Worm (Caenorhabditis elegans) whole organism, young adult: ENCODE results near the gene srpa-72.

Source experiments
- B0336.3 ChIP-seq: fragments of 200-800 bp; sonication (Bioruptor generic); IDR thresholded peaks from 2 replicates; pipeline ENCODE4 v1.3.6; 2022; ENCODE audit warnings: missing genetic modification characterization, missing compliant biosample characterization
- D2030.7 ChIP-seq: fragments of 200-800 bp; sonication (Bioruptor generic); IDR thresholded peaks from 2 replicates; pipeline ENCODE4 v1.3.6; 2022; ENCODE audit warnings: missing genetic modification reagents, missing genetic modification characterization, missing compliant biosample characterization
- F37B4.10 ChIP-seq: fragments of 200-800 bp; sonication (Bioruptor generic); IDR thresholded peaks from 2 replicates; pipeline ENCODE4 v1.3.6; 2022; ENCODE audit warnings: missing genetic modification characterization, missing compliant biosample characterization
- T26A5.8 ChIP-seq: sonication (generic microtip); optimal IDR thresholded peaks from 2 replicates; lab custom pipeline; 2016; ENCODE audit warnings: missing genetic modification characterization, missing compliant biosample characterization
- Y56A3A.18 ChIP-seq: fragments of 200-800 bp; sonication (Bioruptor generic); IDR thresholded peaks from 2 replicates; pipeline ENCODE4 v1.3.6; 2022; ENCODE audit warnings: missing genetic modification reagents, missing genetic modification characterization, missing compliant biosample characterization
- Y67H2A.10 ChIP-seq: fragments of 200-800 bp; sonication (Bioruptor generic); conservative IDR thresholded peaks from 2 replicates; pipeline ENCODE4 v1.3.6; 2022; ENCODE audit warnings: missing genetic modification reagents, missing genetic modification characterization, missing compliant biosample characterization
- Y95B8A.8 ChIP-seq: fragments of 200-800 bp; sonication (Bioruptor generic); IDR thresholded peaks from 2 replicates; pipeline ENCODE4 v1.3.6; 2022; ENCODE audit warnings: missing genetic modification reagents, missing genetic modification characterization, missing compliant biosample characterization
- akir-1 ChIP-seq: fragments of 200-800 bp; sonication (Bioruptor generic); optimal IDR thresholded peaks from 2 replicates; lab custom pipeline; 2018; ENCODE audit warnings: mild to moderate bottlenecking, missing genetic modification characterization, moderate library complexity, missing compliant biosample characterization
- ama-1 ChIP-seq, 3 experiments: fragments of 150-350 bp in 1 of 3; sonication (generic microtip) in 2 of 3; optimal IDR thresholded peaks; 2 replicates each; lab custom pipeline; 2014 to 2018; ENCODE audit warnings: missing biosample characterization in 2 of 3, missing genetic modification characterization in 2 of 3, missing genetic modification reagents in 2 of 3
- aptf-3 ChIP-seq: fragments of 200-800 bp; sonication (Bioruptor generic); IDR thresholded peaks from 2 replicates; pipeline ENCODE4 v1.3.6; 2022; ENCODE audit warnings: missing genetic modification characterization, missing compliant biosample characterization
- atf-7 ChIP-seq: sonication (generic microtip); optimal IDR thresholded peaks from 2 replicates; lab custom pipeline; 2017; ENCODE audit warnings: mild to moderate bottlenecking, missing genetic modification characterization, missing compliant biosample characterization
- athp-1 ChIP-seq: sonication (generic microtip); optimal IDR thresholded peaks from 2 replicates; lab custom pipeline; 2017; ENCODE audit warnings: mild to moderate bottlenecking, missing genetic modification characterization, missing compliant biosample characterization
- cebp-2 ChIP-seq: fragments of 200-800 bp; sonication (Bioruptor generic); IDR thresholded peaks from 2 replicates; pipeline ENCODE4 v1.3.6; 2022; ENCODE audit warnings: missing genetic modification characterization, missing compliant biosample characterization
- ceh-58 ChIP-seq: fragments of 200-800 bp; sonication (Bioruptor generic); IDR thresholded peaks from 2 replicates; pipeline ENCODE4 v1.3.6; 2022; ENCODE audit warnings: missing genetic modification characterization, missing compliant biosample characterization
- ceh-79 ChIP-seq: sonication (generic microtip); optimal IDR thresholded peaks from 2 replicates; lab custom pipeline; 2017; ENCODE audit warnings: mild to moderate bottlenecking, missing genetic modification characterization, missing compliant biosample characterization
- chd-7 ChIP-seq: sonication (generic microtip); optimal IDR thresholded peaks from 2 replicates; lab custom pipeline; 2016; ENCODE audit warnings: mild to moderate bottlenecking, missing genetic modification characterization, moderate library complexity, missing compliant biosample characterization
- dpff-1 ChIP-seq: sonication (generic microtip); optimal IDR thresholded peaks from 2 replicates; lab custom pipeline; 2017; ENCODE audit warnings: mild to moderate bottlenecking, missing genetic modification characterization, missing compliant biosample characterization
- egrh-3 ChIP-seq: fragments of 200-800 bp; sonication (Bioruptor generic); IDR thresholded peaks from 2 replicates; pipeline ENCODE4 v1.3.6; 2022; ENCODE audit warnings: missing genetic modification reagents, missing genetic modification characterization, missing compliant biosample characterization
- ets-4 ChIP-seq: fragments of 200-800 bp; sonication (Bioruptor generic); optimal IDR thresholded peaks from 2 replicates; lab custom pipeline; 2018; ENCODE audit warnings: mild to moderate bottlenecking, missing genetic modification characterization, missing compliant biosample characterization
- fkh-3 ChIP-seq: sonication (generic microtip); optimal IDR thresholded peaks from 2 replicates; lab custom pipeline; 2016; ENCODE audit warnings: mild to moderate bottlenecking, missing genetic modification characterization, missing compliant biosample characterization
- gei-17 ChIP-seq: fragments of 200-800 bp; sonication (Bioruptor generic); optimal IDR thresholded peaks from 2 replicates; lab custom pipeline; 2018; ENCODE audit warnings: mild to moderate bottlenecking, missing genetic modification characterization, missing compliant biosample characterization
- lin-26 ChIP-seq: fragments of 200-800 bp; sonication (Bioruptor generic); IDR thresholded peaks from 2 replicates; pipeline ENCODE4 v1.3.6; 2022; ENCODE audit warnings: missing genetic modification reagents, missing genetic modification characterization, missing compliant biosample characterization
- madf-6 ChIP-seq: fragments of 200-800 bp; sonication (Bioruptor generic); IDR thresholded peaks from 2 replicates; pipeline ENCODE4 v1.3.6; 2022; ENCODE audit warnings: missing genetic modification reagents, missing genetic modification characterization, missing compliant biosample characterization
- nfya-2 ChIP-seq: fragments of 200-800 bp; sonication (Bioruptor generic); IDR thresholded peaks from 2 replicates; pipeline ENCODE4 v1.3.6; 2022; ENCODE audit warnings: missing genetic modification reagents, missing genetic modification characterization, missing compliant biosample characterization
- nhr-27 ChIP-seq: fragments of 200-800 bp; sonication (Bioruptor generic); optimal IDR thresholded peaks from 2 replicates; lab custom pipeline; 2018; ENCODE audit warnings: mild to moderate bottlenecking, missing genetic modification characterization, moderate library complexity, missing compliant biosample characterization
- rcor-1 ChIP-seq: fragments of 200-800 bp; sonication (Bioruptor generic); IDR thresholded peaks from 2 replicates; pipeline ENCODE4 v1.3.6; 2022; ENCODE audit warnings: missing genetic modification reagents, missing genetic modification characterization, missing compliant biosample characterization
- rpc-1 ChIP-seq, 2 experiments: fragments of 150-350 bp in 1 of 2; sonication (generic microtip) in 1 of 2; optimal IDR thresholded peaks; 2 replicates each; lab custom pipeline; 2014 to 2018; ENCODE audit warnings: missing biosample characterization in 1 of 2, missing genetic modification characterization in 1 of 2, missing genetic modification reagents in 1 of 2, missing genotype in 1 of 2
- unc-62 ChIP-seq: fragments of 150-350 bp; optimal IDR thresholded peaks from 2 replicates; lab custom pipeline; 2014; ENCODE audit warnings: missing biosample characterization, missing genetic modification reagents, missing genetic modification characterization
- zfh-2 ChIP-seq: fragments of 200-800 bp; sonication (Bioruptor generic); conservative IDR thresholded peaks from 2 replicates; pipeline ENCODE4 v1.3.6; 2022; ENCODE audit warnings: missing genetic modification reagents, missing genetic modification characterization, missing compliant biosample characterization
- zim-3 ChIP-seq: sonication (generic microtip); optimal IDR thresholded peaks from 2 replicates; lab custom pipeline; 2017; ENCODE audit warnings: mild to moderate bottlenecking, missing genetic modification characterization, moderate library complexity, missing compliant biosample characterization
- ztf-3 ChIP-seq: fragments of 200-800 bp; sonication (Bioruptor generic); optimal IDR thresholded peaks from 2 replicates; lab custom pipeline; 2018; ENCODE audit warnings: mild to moderate bottlenecking, missing genetic modification characterization, missing compliant biosample characterization

srpa-72 gene

DNA sequence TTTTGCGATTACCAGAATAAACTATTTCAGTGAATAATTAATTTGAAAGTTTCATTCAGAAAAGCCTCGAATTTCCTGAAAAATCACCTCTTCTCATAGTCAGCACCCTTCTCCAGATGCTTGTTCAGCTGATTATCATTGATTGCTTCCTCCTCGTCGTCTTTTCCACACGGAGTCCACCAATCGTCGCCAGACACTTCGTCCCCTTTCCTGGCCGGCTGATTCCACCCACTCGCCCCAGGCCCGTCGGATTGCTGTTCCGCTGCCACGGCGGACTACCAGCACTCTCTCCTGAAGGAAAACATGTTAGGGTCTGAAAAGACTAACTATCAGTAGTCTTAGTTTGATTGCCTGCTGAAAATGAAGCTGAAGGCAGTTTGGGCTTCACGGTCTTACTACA lies 6.5 kb upstream of the srpa-72 start:
- TF ChIP-seq zfh-2 (GFP tag; lab: Robert Waterston, UW) = peak; percentile 50
- no peak for TF ChIP-seq egrh-3
- TF ChIP-seq, all 124 proteins: peak for 1

DNA sequence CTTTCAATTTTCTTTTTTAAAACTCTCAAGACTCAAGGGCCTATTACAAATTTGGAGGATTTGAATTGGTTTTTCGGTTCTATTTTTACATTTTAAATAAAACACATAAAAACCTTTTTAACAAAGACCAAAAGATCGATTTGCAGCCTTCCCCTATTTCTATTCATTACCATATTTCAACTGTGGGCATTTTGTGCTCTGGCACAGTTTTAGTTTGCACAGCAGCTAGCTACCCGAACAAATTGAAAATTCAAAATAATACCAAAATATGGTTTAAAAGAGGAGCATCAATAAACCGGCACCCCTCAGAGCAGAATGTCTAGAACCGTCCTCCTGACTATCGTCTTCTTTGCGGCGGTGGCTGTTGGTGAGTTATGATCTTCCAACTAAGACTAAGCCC lies 5.9 kb upstream of the srpa-72 start, which contains the start of gene F08D12.2:
Gene F08D12.2 (plus strand): TSS at position 301 of the 400 bp plus-strand sequence.
- TF ChIP-seq T26A5.8 (tag; lab: Kevin White, UChicago) (no peak), lin-26 (GFP tag; lab: Robert Waterston, UW) (no peak), fkh-3 (tag; lab: Kevin White, UChicago) (no peak), Y95B8A.8 (GFP tag; lab: Robert Waterston, UW) (no peak), gei-17 (no peak), B0336.3 (GFP tag; lab: Robert Waterston, UW) (no peak), rcor-1 (GFP tag; lab: Robert Waterston, UW) (no peak), athp-1 (tag; lab: Kevin White, UChicago) (no peak), Y56A3A.18 (no peak), chd-7 (tag; lab: Kevin White, UChicago) (no peak), ztf-3 (GFP tag; lab: Kevin White, UChicago) (no peak), nhr-27 (tag; lab: Kevin White, UChicago) (no peak), zim-3 (tag; lab: Kevin White, UChicago) (no peak), ama-1 (optimal IDR thresholded peaks at IDR 0.05; lab: Kevin White, UChicago) (no peak), ama-1 (GFP tag; optimal IDR thresholded peaks at IDR 0.05; lab: Kevin White, UChicago) (no peak), nfya-2 (GFP tag; lab: Robert Waterston, UW) (no peak)

DNA sequence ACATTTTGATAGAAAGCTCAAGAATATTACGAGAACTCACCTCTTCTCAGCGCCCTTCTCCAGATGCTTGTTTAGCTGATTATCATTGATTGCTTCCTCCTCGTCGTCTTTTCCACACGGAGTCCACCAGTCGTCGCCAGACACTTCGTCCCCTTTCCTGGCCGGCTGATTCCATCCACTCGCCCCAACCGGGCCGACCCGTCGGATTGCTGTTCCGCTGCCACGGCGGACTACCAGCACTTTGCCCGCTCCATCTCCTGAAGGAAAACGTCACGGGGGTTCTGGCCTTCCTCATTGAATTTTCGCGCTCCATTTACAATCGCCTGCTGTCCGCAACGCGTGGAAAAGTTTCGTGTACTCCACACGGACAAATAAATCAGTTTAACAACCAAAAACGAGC lies 3.9 kb upstream of the srpa-72 start:
- TF ChIP-seq aptf-3 (GFP tag; lab: Robert Waterston, UW) (no peak), cebp-2 (no peak), zfh-2 (GFP tag; lab: Robert Waterston, UW) (peak; percentile 73), dpff-1 (tag; lab: Kevin White, UChicago) (no peak), ceh-58 (GFP tag; lab: Robert Waterston, UW) (no peak), chd-7 (tag; lab: Kevin White, UChicago) (no peak), D2030.7 (GFP tag; lab: Robert Waterston, UW) (no peak), F37B4.10 (GFP tag; lab: Robert Waterston, UW) (no peak), egrh-3 (peak; percentile 63; the same call in 1 of the 2 replicates), akir-1 (no peak), atf-7 (no peak), ets-4 (GFP tag; lab: Kevin White, UChicago) (no peak), ceh-79 (tag; lab: Kevin White, UChicago) (no peak)

DNA sequence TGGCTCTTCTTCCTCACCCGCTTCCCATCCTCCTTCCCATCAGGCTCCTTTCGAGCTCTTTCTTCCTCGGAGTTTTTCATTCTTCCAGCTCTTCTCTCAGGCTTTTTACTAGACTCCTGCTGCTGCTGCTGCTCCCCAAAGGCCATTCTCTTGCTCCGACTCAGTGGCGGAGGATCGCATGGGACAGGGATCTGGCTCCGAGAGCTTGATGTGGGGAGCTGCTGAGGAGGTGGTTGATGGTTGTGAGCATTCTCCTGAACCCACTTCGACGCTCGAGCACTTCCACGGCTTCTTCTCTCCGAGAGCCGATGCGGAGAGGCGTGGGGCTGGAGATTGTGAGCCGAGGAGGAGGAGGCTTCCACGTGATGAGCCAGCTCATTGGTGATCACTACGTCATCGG lies 1.5 kb upstream of the srpa-72 start:
- TF ChIP-seq unc-62 (GFP tag; lab: Kevin White, UChicago) (no peak), Y67H2A.10 (GFP tag; lab: Robert Waterston, UW) (no peak), zfh-2 (GFP tag; lab: Robert Waterston, UW) (peak; percentile 88), egrh-3 (peak; percentile 86; the same call in 1 of the 2 replicates), F37B4.10 (GFP tag; lab: Robert Waterston, UW) (0 out of 2 replicates have a peak, but pooled peaks have one; percentile 64)

DNA sequence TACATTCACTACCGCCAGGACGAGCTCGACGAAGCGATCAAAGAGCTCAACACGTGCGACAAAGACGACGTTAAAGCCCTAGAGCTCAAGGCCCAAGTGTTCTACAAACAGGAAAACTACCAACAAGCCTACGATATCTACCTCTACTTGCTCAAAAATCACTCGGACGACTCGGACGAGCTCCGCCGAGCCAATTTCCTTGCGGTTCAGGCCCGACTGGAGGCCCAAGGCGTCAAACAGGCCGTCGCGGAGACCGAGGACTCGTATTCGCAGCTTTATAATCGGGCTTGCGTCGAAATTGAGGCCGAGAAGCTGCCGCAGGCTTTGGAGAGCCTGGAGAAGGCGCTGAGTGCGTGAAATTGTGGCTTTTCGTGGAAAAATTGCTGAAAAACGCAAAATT lies 568 bp downstream of the srpa-72 start:
- peak; percentile 66; the same call in 1 of the 2 replicates for TF ChIP-seq zfh-2 (GFP tag; lab: Robert Waterston, UW)
- peak; percentile 26; the same call in 1 of the 2 replicates for TF ChIP-seq madf-6
- no peak for TF ChIP-seq rpc-1 (optimal IDR thresholded peaks at IDR 0.05; lab: Kevin White, UChicago)
- TF ChIP-seq rpc-1 (tag; optimal IDR thresholded peaks at IDR 0.05; lab: Kevin White, UChicago) = no peak
- TF ChIP-seq egrh-3 = peak; percentile 25; the same call in 1 of the 2 replicates
